Fruit fly (Drosophila melanogaster): ENCODE data around the gene Edem2.

The Edem2 gene

DNA sequence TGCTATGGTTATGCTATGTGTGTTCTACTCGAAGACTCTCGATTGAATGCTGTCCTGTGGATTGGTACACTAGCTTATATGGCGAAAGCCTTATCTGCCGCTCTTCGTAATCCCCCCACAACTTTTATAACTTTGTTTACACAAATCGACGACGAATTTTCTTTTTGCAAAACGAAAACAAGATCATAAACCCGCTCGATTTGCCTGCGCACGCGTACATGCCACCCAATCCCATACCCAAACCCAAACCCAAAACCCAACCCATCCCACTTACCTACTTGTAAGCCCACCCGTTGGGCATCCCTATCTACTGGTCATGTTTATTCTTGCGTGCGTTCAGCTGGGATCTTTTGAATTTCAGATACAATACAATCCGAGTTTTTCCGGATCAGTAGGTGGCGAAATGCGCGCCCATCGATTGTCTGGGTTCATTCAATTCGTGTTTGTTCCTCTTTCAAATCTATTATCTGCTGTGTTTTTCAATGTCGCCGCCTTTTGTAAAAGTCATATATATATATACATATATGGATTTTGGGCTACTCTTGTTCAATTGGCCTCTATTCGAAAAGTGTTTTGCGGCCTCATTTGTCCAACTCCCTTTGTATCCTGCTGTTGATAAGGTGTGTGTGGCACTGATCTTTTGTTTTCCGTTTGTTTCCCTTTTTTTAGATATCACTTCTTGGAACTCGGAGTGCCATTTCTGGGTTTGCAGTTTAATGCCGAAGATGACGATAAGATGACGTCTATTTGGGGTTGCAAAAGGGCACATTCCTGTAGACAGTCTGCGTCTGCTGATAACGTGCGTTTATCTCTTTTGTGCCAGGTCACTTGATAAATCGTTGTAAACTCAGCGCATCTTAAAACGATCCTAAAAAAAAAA is 42.8 kb downstream of the Edem2 start, which contains the start of gene Mabi:
Gene Mabi (minus strand): TSS at position 51 of the 880 bp plus-strand sequence.
- TF ChIP-seq CG8478 (optimal IDR thresholded peaks at IDR 0.05) (no peak), Dll (optimal IDR thresholded peaks at IDR 0.05) (no peak), usp (GFP tag; optimal IDR thresholded peaks at IDR 0.05) (no peak), pan (optimal IDR thresholded peaks at IDR 0.05) (no peak), EcR (GFP tag; optimal IDR thresholded peaks at IDR 0.05) (no peak), psq (optimal IDR thresholded peaks at IDR 0.05) (no peak)

DNA sequence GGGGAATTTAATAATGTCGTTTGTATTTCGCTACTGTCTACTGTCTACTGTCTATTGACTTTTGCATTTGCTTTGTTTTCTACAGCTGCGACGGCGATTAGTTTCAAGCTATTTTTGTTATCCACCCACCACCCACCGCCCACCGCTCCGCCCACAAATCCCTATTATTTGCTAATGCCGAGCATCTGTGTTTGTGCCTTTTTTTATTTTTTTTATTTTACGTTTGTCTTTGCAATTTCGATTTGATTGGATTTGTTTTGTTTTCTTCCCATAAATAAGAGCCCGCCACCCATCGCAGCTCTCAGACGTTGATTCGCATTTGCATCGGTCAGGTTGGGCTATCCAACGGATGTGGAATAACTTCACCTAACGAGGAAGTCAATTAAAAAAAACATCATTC is 44.2 kb downstream of the Edem2 start, which contains the start of gene Jhbp14:
Gene Jhbp14 (plus strand): TSS at position 301 of the 400 bp plus-strand sequence.
- TF ChIP-seq psq (optimal IDR thresholded peaks at IDR 0.05) (no peak), CG8478 (optimal IDR thresholded peaks at IDR 0.05) (no peak), Dll (optimal IDR thresholded peaks at IDR 0.05) (no peak), EcR (GFP tag; optimal IDR thresholded peaks at IDR 0.05) (no peak), pan (optimal IDR thresholded peaks at IDR 0.05) (no peak), usp (GFP tag; optimal IDR thresholded peaks at IDR 0.05) (no peak)

DNA sequence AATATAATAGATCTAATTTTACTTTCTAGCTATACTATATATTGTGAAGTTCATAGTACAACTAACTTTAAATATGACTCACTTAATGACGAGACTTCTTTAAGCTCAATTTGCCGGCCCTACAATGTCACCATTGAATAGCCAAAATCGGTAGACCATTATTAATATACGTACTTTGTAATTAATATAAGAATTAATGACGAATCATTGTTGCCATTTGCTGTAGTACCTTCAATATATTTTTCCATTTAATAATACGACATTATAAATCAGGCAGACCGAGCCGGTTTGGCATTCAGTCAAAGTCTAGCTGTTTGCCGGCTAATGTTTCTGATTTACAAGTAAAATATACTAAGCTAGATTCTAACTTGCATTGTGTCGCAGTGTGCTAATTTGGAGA is 47.7 kb downstream of the Edem2 start, which contains the start of gene Jhbp13:
Gene Jhbp13 (plus strand): TSS at position 301 of the 400 bp plus-strand sequence.
- TF ChIP-seq Dll (optimal IDR thresholded peaks at IDR 0.05) = no peak
- no peak for TF ChIP-seq psq (optimal IDR thresholded peaks at IDR 0.05)
- no peak for TF ChIP-seq usp (GFP tag; optimal IDR thresholded peaks at IDR 0.05)
- no peak for TF ChIP-seq CG8478 (optimal IDR thresholded peaks at IDR 0.05)
- TF ChIP-seq EcR (GFP tag; optimal IDR thresholded peaks at IDR 0.05) = no peak
- TF ChIP-seq pan (optimal IDR thresholded peaks at IDR 0.05) = no peak

DNA sequence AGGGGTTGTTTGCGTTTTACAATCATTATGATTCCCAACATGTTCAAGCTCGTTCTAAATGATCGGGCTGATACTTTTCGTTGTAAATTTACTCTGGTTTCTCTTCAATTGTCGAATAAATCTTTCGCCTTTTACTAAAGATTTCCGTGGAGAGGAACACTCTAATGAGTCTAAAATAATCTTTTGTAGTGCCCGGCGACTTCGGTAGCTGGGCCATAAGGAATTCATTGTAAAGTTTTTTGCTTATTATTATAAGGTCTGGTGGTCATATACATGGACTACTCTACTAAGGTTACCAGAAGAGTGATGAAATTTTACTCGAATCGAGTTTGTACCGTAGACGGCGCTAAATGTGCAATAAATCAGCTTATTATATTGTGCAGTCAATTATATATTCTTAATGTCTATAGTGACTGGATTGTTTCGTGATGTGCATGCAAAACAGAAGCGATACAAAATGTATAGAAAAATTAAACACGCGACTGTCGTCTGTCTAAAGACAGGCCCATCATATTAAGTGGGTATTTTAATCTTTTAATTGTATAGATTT is 52.8 kb downstream of the Edem2 start:
- TF ChIP-seq pan (optimal IDR thresholded peaks at IDR 0.05) (no peak), Dll (optimal IDR thresholded peaks at IDR 0.05) (no peak), psq (optimal IDR thresholded peaks at IDR 0.05) (no peak), usp (GFP tag; optimal IDR thresholded peaks at IDR 0.05) (no peak), CG8478 (optimal IDR thresholded peaks at IDR 0.05) (no peak), EcR (GFP tag; optimal IDR thresholded peaks at IDR 0.05) (no peak)

DNA sequence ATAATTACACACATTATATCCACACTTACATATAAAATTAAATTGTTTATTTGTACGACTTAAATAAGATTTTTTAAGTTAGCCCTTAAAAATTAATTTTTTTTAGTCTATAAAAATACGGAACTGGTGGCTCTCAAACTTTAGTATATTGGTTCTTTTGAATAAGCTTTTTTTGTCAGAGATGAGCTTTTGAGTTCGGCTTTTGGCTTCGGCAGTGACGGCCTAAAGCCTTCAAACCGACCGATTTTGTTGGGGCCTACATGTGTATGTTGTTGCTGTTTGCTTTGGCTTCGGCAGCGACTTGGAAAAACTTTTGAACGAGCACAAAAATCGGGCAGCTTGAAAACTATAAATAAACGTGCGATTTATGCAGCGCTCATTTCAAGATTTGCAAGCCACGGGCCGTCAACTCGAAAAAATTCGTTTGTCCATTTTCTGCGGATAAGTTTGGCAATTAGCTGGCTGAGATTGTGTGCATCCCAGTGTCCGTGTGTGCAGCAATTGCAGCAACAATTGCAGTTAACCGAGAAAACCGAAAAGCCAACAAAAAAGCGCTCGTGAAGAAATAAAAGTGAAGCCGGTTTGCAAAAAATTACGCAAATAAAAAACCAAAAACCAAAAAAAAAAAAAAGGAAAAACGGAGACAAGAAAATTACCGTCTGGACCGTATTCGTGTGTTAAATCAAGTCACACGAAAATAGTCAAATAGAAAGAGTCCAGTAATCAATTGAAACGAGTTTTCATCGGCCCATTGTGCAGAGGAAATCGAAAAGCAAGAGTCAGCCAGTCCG is 54.0 kb downstream of the Edem2 start, which contains the start of gene CG16820:
Gene CG16820 (plus strand): TSS at position 378 of the 791 bp plus-strand sequence.
- TF ChIP-seq EcR (GFP tag; optimal IDR thresholded peaks at IDR 0.05) = no peak
- TF ChIP-seq usp (GFP tag; optimal IDR thresholded peaks at IDR 0.05) = no peak
- no peak for TF ChIP-seq Dll (optimal IDR thresholded peaks at IDR 0.05)
- no peak for TF ChIP-seq CG8478 (optimal IDR thresholded peaks at IDR 0.05)
- TF ChIP-seq pan (optimal IDR thresholded peaks at IDR 0.05) = no peak
- TF ChIP-seq psq (optimal IDR thresholded peaks at IDR 0.05) = no peak
